Comparison of ENCODE assay signal across 1 fruit fly cellular context in genomic region chr3R:30860561-30860928, dm6.
TF ChIP-seq lines count a peak whose summit lies in the region.

No protein-coding gene starts in this region.

TF ChIP-seq in whole organism, embryonic, 481 proteins besides CTCF, POLR2A, EP300 and RAD21 (continued from another document):
- no peak for TF ChIP-seq Ets65A (GFP tag; lab: Kevin White, UChicago)
- no peak for TF ChIP-seq CG15011 (GFP tag; optimal IDR thresholded peaks at IDR 0.05; lab: Kevin White, UChicago)
- no peak for TF ChIP-seq inv (GFP tag; IDR thresholded peaks at IDR 0.05; lab: Robert Waterston, UW; ENCODE audit: partially characterized antibody)
- TF ChIP-seq wek (GFP tag; optimal IDR thresholded peaks at IDR 0.05; lab: Kevin White, UChicago) = no peak
- no peak for TF ChIP-seq CG12104 (GFP tag; optimal IDR thresholded peaks at IDR 0.05; lab: Kevin White, UChicago)
